Worm (Caenorhabditis elegans) whole organism, L4 larva: ENCODE measurements around the gene ccd-5.

Experiments
- D1046.2 ChIP-seq: fragments of 200-800 bp; sonication (Bioruptor generic); IDR thresholded peaks from 2 replicates; pipeline ENCODE4 v1.3.6; 2022; ENCODE audit warnings: missing genetic modification characterization, missing compliant biosample characterization
- F26F4.8 ChIP-seq: fragments of 200-800 bp; sonication (Bioruptor generic); conservative IDR thresholded peaks from 2 replicates; pipeline ENCODE4 v1.3.6; 2022; ENCODE audit warnings: missing genetic modification characterization, missing compliant biosample characterization
- F37D6.2 ChIP-seq: sonication (generic microtip); optimal IDR thresholded peaks from 2 replicates; lab custom pipeline; 2016; ENCODE audit warnings: mild to moderate bottlenecking, missing genetic modification characterization, missing compliant biosample characterization
- F49E8.2 ChIP-seq: sonication (generic microtip); optimal IDR thresholded peaks from 2 replicates; lab custom pipeline; 2016; ENCODE audit warnings: missing compliant biosample characterization, mild to moderate bottlenecking, missing genetic modification characterization, borderline replicate concordance
- T20F7.1 ChIP-seq: fragments of 200-800 bp; sonication (Bioruptor generic); optimal IDR thresholded peaks from 2 replicates; lab custom pipeline; 2018; ENCODE audit warnings: mild to moderate bottlenecking, missing genetic modification characterization, missing compliant biosample characterization
- T26A8.4 ChIP-seq: fragments of 200-800 bp; sonication (Bioruptor generic); IDR thresholded peaks from 2 replicates; pipeline ENCODE4 v1.3.6; 2022; ENCODE audit warnings: missing genetic modification characterization, missing compliant biosample characterization
- Y48G9A.11 ChIP-seq: fragments of 200-800 bp; sonication (Bioruptor generic); IDR thresholded peaks from 2 replicates; pipeline ENCODE4 v1.3.6; 2022; ENCODE audit warnings: missing genetic modification reagents, missing genetic modification characterization, missing compliant biosample characterization
- aha-1 ChIP-seq: fragments of 150-350 bp; peaks from one replicate; lab custom pipeline; 2014; ENCODE audit warnings: missing biosample characterization, missing genetic modification characterization
- aly-2 ChIP-seq: sonication (generic microtip); optimal IDR thresholded peaks from 2 replicates; lab custom pipeline; 2018; ENCODE audit warnings: missing biosample characterization, missing genetic modification characterization
- ama-1 ChIP-seq: fragments of 150-350 bp; optimal IDR thresholded peaks from 2 replicates; lab custom pipeline; 2014; ENCODE audit warnings: inconsistent platforms, mixed read lengths
- attf-4 ChIP-seq: sonication (generic microtip); optimal IDR thresholded peaks from 3 replicates; lab custom pipeline; 2017; ENCODE audit warnings: missing biosample characterization, missing genetic modification characterization
- ceh-20 ChIP-seq: fragments of 200-800 bp; sonication (Bioruptor generic); IDR thresholded peaks from 2 replicates; pipeline ENCODE4 v1.3.6; 2022; ENCODE audit warnings: missing genetic modification reagents, missing genetic modification characterization, missing compliant biosample characterization
- ceh-28 ChIP-seq: fragments of 150-350 bp; optimal IDR thresholded peaks from 2 replicates; lab custom pipeline; 2014; ENCODE audit warnings: missing biosample characterization, missing genetic modification reagents, missing genetic modification characterization
- ceh-32 ChIP-seq: sonication (generic microtip); optimal IDR thresholded peaks from 2 replicates; lab custom pipeline; 2016; ENCODE audit warnings: mild to moderate bottlenecking, missing genetic modification characterization, missing compliant biosample characterization; ENCODE audit not compliant: poor library complexity
- ceh-62 ChIP-seq: sonication (generic microtip); optimal IDR thresholded peaks from 2 replicates; lab custom pipeline; 2017; ENCODE audit warnings: missing biosample characterization, missing genetic modification characterization
- ceh-82 ChIP-seq: sonication (generic microtip); optimal IDR thresholded peaks from 2 replicates; lab custom pipeline; 2017; ENCODE audit warnings: missing biosample characterization, missing genetic modification characterization
- ctbp-1 ChIP-seq: fragments of 200-800 bp; sonication (Bioruptor generic); IDR thresholded peaks from 2 replicates; pipeline ENCODE4 v1.3.6; 2022; ENCODE audit warnings: missing genetic modification reagents, missing genetic modification characterization, missing compliant biosample characterization
- daf-12 ChIP-seq: fragments of 150-350 bp; optimal IDR thresholded peaks from 2 replicates; lab custom pipeline; 2014; ENCODE audit warnings: missing biosample characterization, missing genetic modification reagents, missing genetic modification characterization
- daf-8 ChIP-seq: fragments of 200-800 bp; sonication (Bioruptor generic); IDR thresholded peaks from 2 replicates; pipeline ENCODE4 v1.3.6; 2022; ENCODE audit warnings: missing genetic modification characterization, missing compliant biosample characterization
- dmd-6 ChIP-seq: fragments of 200-800 bp; sonication (Bioruptor generic); IDR thresholded peaks from 2 replicates; pipeline ENCODE4 v1.3.6; 2022; ENCODE audit warnings: missing genetic modification reagents, missing genetic modification characterization, missing compliant biosample characterization
- dmd-8 ChIP-seq: fragments of 200-800 bp; sonication (Bioruptor generic); IDR thresholded peaks from 2 replicates; pipeline ENCODE4 v1.3.6; 2022; ENCODE audit warnings: missing genetic modification characterization, missing compliant biosample characterization
- duxl-1 ChIP-seq: sonication (generic microtip); optimal IDR thresholded peaks from 2 replicates; lab custom pipeline; 2016; ENCODE audit warnings: mild to moderate bottlenecking, missing genetic modification characterization, moderate library complexity, missing compliant biosample characterization; ENCODE audit not compliant: poor library complexity
- egl-43 ChIP-seq: fragments of 200-800 bp; sonication (Bioruptor generic); IDR thresholded peaks from 2 replicates; pipeline ENCODE4 v1.3.6; 2022; ENCODE audit warnings: missing genetic modification reagents, missing genetic modification characterization, missing compliant biosample characterization
- fkh-10 ChIP-seq: fragments of 150-350 bp; optimal IDR thresholded peaks from 2 replicates; lab custom pipeline; 2014; ENCODE audit warnings: missing biosample characterization, missing genetic modification reagents, missing genetic modification characterization
- gei-8 ChIP-seq: fragments of 200-800 bp; sonication (Bioruptor generic); optimal IDR thresholded peaks from 2 replicates; lab custom pipeline; 2018; ENCODE audit warnings: mild to moderate bottlenecking, missing genetic modification characterization, missing compliant biosample characterization
- hif-1 ChIP-seq, 2 experiments: sonication (generic microtip); optimal IDR thresholded peaks; 2 replicates each; lab custom pipeline; 2016 to 2017; ENCODE audit warnings: missing compliant biosample characterization in 2 of 2, missing genetic modification characterization in 2 of 2, missing genetic modification reagents in 2 of 2, missing genotype in 2 of 2, mild to moderate bottlenecking in 1 of 2
- jun-1 ChIP-seq: fragments of 150-350 bp; optimal IDR thresholded peaks from 2 replicates; lab custom pipeline; 2014; ENCODE audit warnings: missing biosample characterization, missing genetic modification reagents, missing genetic modification characterization
- lim-7 ChIP-seq: fragments of 200-800 bp; sonication (Bioruptor generic); IDR thresholded peaks from 2 replicates; pipeline ENCODE4 v1.3.6; 2022; ENCODE audit warnings: missing genetic modification characterization, missing compliant biosample characterization
- lin-13 ChIP-seq: fragments of 150-350 bp; optimal IDR thresholded peaks from 2 replicates; lab custom pipeline; 2014; ENCODE audit warnings: missing biosample characterization, missing genetic modification reagents, missing genetic modification characterization
- lin-15B ChIP-seq: fragments of 150-350 bp; sonication (generic microtip); optimal IDR thresholded peaks from 3 replicates; lab custom pipeline; 2014; ENCODE audit warnings: missing biosample characterization, missing genetic modification characterization
- lsy-2 ChIP-seq, 2 experiments: fragments of 150-350 bp in 1 of 2; sonication (generic microtip) in 1 of 2; optimal IDR thresholded peaks; 2 replicates each; lab custom pipeline; 2014 to 2017; ENCODE audit warnings: missing biosample characterization in 2 of 2, missing genetic modification characterization in 2 of 2
- madf-5 ChIP-seq, 2 experiments: fragments of 200-800 bp; sonication (Bioruptor generic); IDR thresholded peaks; 2 replicates each; pipeline ENCODE4 v1.3.6; 2022; ENCODE audit warnings: missing compliant biosample characterization in 2 of 2, missing genetic modification characterization in 2 of 2
- mep-1 ChIP-seq: fragments of 150-350 bp; sonication (generic microtip); optimal IDR thresholded peaks from 3 replicates; lab custom pipeline; 2014; ENCODE audit warnings: missing biosample characterization, missing genetic modification characterization
- mes-2 ChIP-seq: sonication (generic microtip); optimal IDR thresholded peaks from 2 replicates; lab custom pipeline; 2016; ENCODE audit warnings: missing genotype, mild to moderate bottlenecking, missing genetic modification characterization, missing compliant biosample characterization; ENCODE audit not compliant: poor library complexity, severe bottlenecking
- mxl-3 ChIP-seq: fragments of 200-800 bp; sonication (Bioruptor generic); optimal IDR thresholded peaks from 2 replicates; lab custom pipeline; 2018; ENCODE audit warnings: mild to moderate bottlenecking, missing genetic modification characterization, missing compliant biosample characterization
- nhr-111 ChIP-seq: fragments of 200-800 bp; sonication (Bioruptor generic); optimal IDR thresholded peaks from 2 replicates; lab custom pipeline; 2018; ENCODE audit warnings: mild to moderate bottlenecking, missing genetic modification characterization, missing compliant biosample characterization
- nhr-25 ChIP-seq: sonication (generic microtip); optimal IDR thresholded peaks from 2 replicates; lab custom pipeline; 2017; ENCODE audit warnings: missing genetic modification characterization, mild to moderate bottlenecking, missing compliant biosample characterization, antibody characterized with exemption, moderate library complexity, borderline replicate concordance; ENCODE audit not compliant: insufficient read depth
- nhr-41 ChIP-seq: fragments of 200-800 bp; sonication (Bioruptor generic); IDR thresholded peaks from 2 replicates; pipeline ENCODE4 v1.3.6; 2022; ENCODE audit warnings: missing genetic modification reagents, missing genetic modification characterization, missing compliant biosample characterization
- nhr-42 ChIP-seq: fragments of 200-800 bp; sonication (Bioruptor generic); IDR thresholded peaks from 2 replicates; pipeline ENCODE4 v1.3.6; 2022; ENCODE audit warnings: missing genetic modification characterization, missing compliant biosample characterization
- nhr-6 ChIP-seq: fragments of 150-350 bp; optimal IDR thresholded peaks from 2 replicates; lab custom pipeline; 2014; ENCODE audit warnings: missing biosample characterization, missing genetic modification characterization
- nhr-76 ChIP-seq: fragments of 150-350 bp; optimal IDR thresholded peaks from 2 replicates; lab custom pipeline; 2014; ENCODE audit warnings: missing biosample characterization, missing genetic modification characterization
- saeg-2 ChIP-seq: fragments of 200-800 bp; sonication (Bioruptor generic); IDR thresholded peaks from 2 replicates; pipeline ENCODE4 v1.3.6; 2022; ENCODE audit warnings: missing genetic modification reagents, missing genetic modification characterization, missing compliant biosample characterization
- skn-1 ChIP-seq: fragments of 150-350 bp; optimal IDR thresholded peaks from 2 replicates; lab custom pipeline; 2014; ENCODE audit warnings: missing biosample characterization, missing genetic modification characterization
- snpc-1.2 ChIP-seq: fragments of 200-800 bp; sonication (Bioruptor generic); IDR thresholded peaks from 2 replicates; pipeline ENCODE4 v1.3.6; 2022; ENCODE audit warnings: missing genetic modification reagents, missing genetic modification characterization, missing compliant biosample characterization
- snpc-4 ChIP-seq: fragments of 150-350 bp; optimal IDR thresholded peaks from 2 replicates; lab custom pipeline; 2014; ENCODE audit warnings: missing biosample characterization, missing genetic modification characterization
- spr-3 ChIP-seq: fragments of 200-800 bp; sonication (Bioruptor generic); optimal IDR thresholded peaks from 2 replicates; lab custom pipeline; 2018; ENCODE audit warnings: mild to moderate bottlenecking, missing genetic modification characterization, missing compliant biosample characterization
- unc-130 ChIP-seq: sonication (generic microtip); optimal IDR thresholded peaks from 2 replicates; lab custom pipeline; 2016; ENCODE audit warnings: missing genetic modification reagents, missing genetic modification characterization, missing compliant biosample characterization
- unc-62 ChIP-seq, 3 experiments: fragments of 150-350 bp in 1 of 3; sonication (generic microtip); optimal IDR thresholded peaks in 2 of 3; peaks in 1 of 3; 1 replicate in 1 of 3; 2 replicates in 2 of 3; lab custom pipeline; 2014 to 2017; ENCODE audit warnings: missing biosample characterization in 3 of 3, missing genetic modification characterization in 3 of 3, missing genetic modification reagents in 3 of 3, missing genotype in 1 of 3
- zfp-2 ChIP-seq: sonication (generic microtip); optimal IDR thresholded peaks from 2 replicates; lab custom pipeline; 2016; ENCODE audit warnings: mild to moderate bottlenecking, missing genetic modification characterization, missing compliant biosample characterization
- zip-2 ChIP-seq: fragments of 150-350 bp; optimal IDR thresholded peaks from 2 replicates; lab custom pipeline; 2014; ENCODE audit warnings: missing biosample characterization, missing genetic modification characterization
- ztf-11 ChIP-seq: fragments of 150-350 bp; optimal IDR thresholded peaks from 2 replicates; lab custom pipeline; 2014; ENCODE audit warnings: missing biosample characterization, missing genetic modification characterization

Gene ccd-5

ce11 chrX:2553433-2553860 lies 19.0 kb downstream of the ccd-5 start (continued):
- no peak for TF ChIP-seq attf-4 (tag; lab: Kevin White, UChicago)
- no peak for TF ChIP-seq lin-15B
- TF ChIP-seq T20F7.1 (GFP tag; lab: Kevin White, UChicago): peak; percentile 41
- TF ChIP-seq lin-13 (GFP tag; lab: Kevin White, UChicago): peak; percentile 53
- TF ChIP-seq F49E8.2 (tag; lab: Kevin White, UChicago): peak; percentile 72
- peak; percentile 94 for TF ChIP-seq egl-43 (GFP tag; lab: Robert Waterston, UW)
- peak; percentile 92 for TF ChIP-seq lim-7 (GFP tag; lab: Robert Waterston, UW)
- TF ChIP-seq nhr-76 (tag; lab: Kevin White, UChicago): no peak
- peak; percentile 97 for TF ChIP-seq aha-1 (tag; lab: Kevin White, UChicago)
- peak; percentile 70 for TF ChIP-seq dmd-8
- TF ChIP-seq saeg-2 (GFP tag; lab: Robert Waterston, UW): peak; percentile 71
- TF ChIP-seq snpc-1.2: peak; percentile 83
- TF ChIP-seq duxl-1 (tag; lab: Kevin White, UChicago): peak; percentile 52
- TF ChIP-seq nhr-42 (GFP tag; lab: Robert Waterston, UW): peak; percentile 55; the same call in 1 of the 2 replicates
- TF ChIP-seq ceh-82 (tag; lab: Kevin White, UChicago): no peak
- TF ChIP-seq mes-2: peak; percentile 75
- TF ChIP-seq daf-12 (tag; lab: Kevin White, UChicago): no peak
- peak; percentile 87 for TF ChIP-seq zip-2 (tag; lab: Kevin White, UChicago)
- no peak for TF ChIP-seq ztf-11 (tag; lab: Kevin White, UChicago)
- TF ChIP-seq ceh-32: no peak
- peak; percentile 25 for TF ChIP-seq unc-130 (GFP tag; lab: Kevin White, UChicago)
- no peak for TF ChIP-seq jun-1 (tag; lab: Kevin White, UChicago)
- TF ChIP-seq fkh-10 (GFP tag; lab: Kevin White, UChicago): no peak
- no peak for TF ChIP-seq ceh-28 (tag; lab: Kevin White, UChicago)
- peak in 1 of 2 experiments; percentile 45 for TF ChIP-seq hif-1 (tag; optimal IDR thresholded peaks at IDR 0.05; lab: Kevin White, UChicago)
- no peak for TF ChIP-seq nhr-6 (tag; lab: Kevin White, UChicago)
- no peak for TF ChIP-seq daf-8 (GFP tag; lab: Robert Waterston, UW)
- TF ChIP-seq nhr-25 (tag; lab: Kevin White, UChicago): peak; percentile 35
- peak; percentile 85 for TF ChIP-seq mep-1 (tag; lab: Kevin White, UChicago)
- TF ChIP-seq gei-8 (GFP tag; lab: Kevin White, UChicago): peak; percentile 62
- peak; percentile 66 for TF ChIP-seq Y48G9A.11 (GFP tag; lab: Robert Waterston, UW)
- peak; percentile 81 for TF ChIP-seq F26F4.8
- no peak for TF ChIP-seq snpc-4 (tag; lab: Kevin White, UChicago)
- peak; percentile 76 for TF ChIP-seq mxl-3
- TF ChIP-seq ceh-62 (tag; lab: Kevin White, UChicago): no peak
- peak; percentile 5 for TF ChIP-seq zfp-2
- TF ChIP-seq T26A8.4: peak; percentile 83
- peak; percentile 60 for TF ChIP-seq F37D6.2 (tag; lab: Kevin White, UChicago)
- TF ChIP-seq ceh-20: peak; percentile 83
- no peak for TF ChIP-seq aly-2
- peak; percentile 43 for TF ChIP-seq spr-3
- no peak for TF ChIP-seq ama-1 (lab: Kevin White, UChicago)
- TF ChIP-seq madf-5 (GFP tag; IDR thresholded peaks at IDR 0.05; lab: Robert Waterston, UW): peak; percentile 37 to 86; a peak in 1 of 4 replicates
- TF ChIP-seq dmd-6: peak; percentile 60
- peak; percentile 93 for TF ChIP-seq nhr-41 (GFP tag; lab: Robert Waterston, UW)
- TF ChIP-seq nhr-111 (GFP tag; lab: Kevin White, UChicago): peak; percentile 48
- TF ChIP-seq D1046.2 (GFP tag; lab: Robert Waterston, UW): peak; percentile 73; the same call in 1 of the 2 replicates
- no peak for TF ChIP-seq skn-1 (tag; lab: Kevin White, UChicago)
- peak in 1 of 2 experiments; percentile 66 for TF ChIP-seq lsy-2 (tag; optimal IDR thresholded peaks at IDR 0.05; lab: Kevin White, UChicago)
- TF ChIP-seq ctbp-1: peak; percentile 77
- TF ChIP-seq unc-62 (GFP tag; optimal IDR thresholded peaks at IDR 0.05 in 1 of 2; lab: Kevin White, UChicago): peak in 1 of 2 experiments; percentile 95
- no peak for TF ChIP-seq unc-62 (tag; optimal IDR thresholded peaks at IDR 0.05; lab: Kevin White, UChicago)
